Worm (Caenorhabditis elegans) whole organism, midembryonic: ENCODE data around the gene E04F6.4.

Experiments used
- T22C8.4 ChIP-seq: fragments of 200-800 bp; sonication (Bioruptor generic); IDR thresholded peaks from 2 replicates; pipeline ENCODE4 v1.3.6; 2022; ENCODE audit warnings: missing genetic modification characterization, missing compliant biosample characterization
- cog-1 ChIP-seq: sonication (generic microtip); optimal IDR thresholded peaks from 2 replicates; lab custom pipeline; 2016; ENCODE audit warnings: missing genetic modification characterization, missing compliant biosample characterization
- flt-1 ChIP-seq: fragments of 200-800 bp; sonication (Bioruptor generic); IDR thresholded peaks from 2 replicates; pipeline ENCODE4 v1.3.6; 2022; ENCODE audit warnings: missing genetic modification characterization, missing compliant biosample characterization
- klf-2 ChIP-seq: fragments of 200-800 bp; sonication (Bioruptor generic); conservative IDR thresholded peaks from 2 replicates; pipeline ENCODE4 v1.3.6; 2022; ENCODE audit warnings: missing genetic modification reagents, missing genetic modification characterization, missing compliant biosample characterization
- med-1 ChIP-seq: sonication (generic microtip); optimal IDR thresholded peaks from 2 replicates; lab custom pipeline; 2017; ENCODE audit warnings: missing genetic modification characterization, mild to moderate bottlenecking, missing compliant biosample characterization, antibody characterized with exemption, missing genetic modification reagents; ENCODE audit not compliant: insufficient read depth
- ref-1 ChIP-seq: fragments of 200-800 bp; sonication (Bioruptor generic); conservative IDR thresholded peaks from 2 replicates; pipeline ENCODE4 v1.3.6; 2022; ENCODE audit warnings: missing genetic modification reagents, missing genetic modification characterization, missing compliant biosample characterization
- tab-1 ChIP-seq: fragments of 200-800 bp; sonication (Bioruptor generic); IDR thresholded peaks from 2 replicates; pipeline ENCODE4 v1.3.6; 2022; ENCODE audit warnings: missing genetic modification characterization, missing compliant biosample characterization
- ztf-23 ChIP-seq: fragments of 200-800 bp; sonication (Bioruptor generic); IDR thresholded peaks from 2 replicates; pipeline ENCODE4 v1.3.6; 2022; ENCODE audit warnings: missing genetic modification reagents, missing genetic modification characterization, missing compliant biosample characterization
- ztf-29 ChIP-seq: fragments of 200-800 bp; sonication (Bioruptor generic); IDR thresholded peaks from 2 replicates; pipeline ENCODE4 v1.3.6; 2022; ENCODE audit warnings: missing genetic modification reagents, missing genetic modification characterization, missing compliant biosample characterization

The E04F6.4 gene

ce11 chrII:7238791-7239190, 49.6 kb downstream of the E04F6.4 start:
- no peak for TF ChIP-seq med-1 (GFP tag; lab: Kevin White, UChicago)
- TF ChIP-seq ztf-23 (GFP tag; lab: Robert Waterston, UW): no peak
- no peak for TF ChIP-seq ref-1 (GFP tag; lab: Robert Waterston, UW)
- TF ChIP-seq cog-1 (tag; lab: Kevin White, UChicago): no peak
- TF ChIP-seq ztf-29 (GFP tag; lab: Robert Waterston, UW): no peak
- no peak for TF ChIP-seq flt-1 (GFP tag; lab: Robert Waterston, UW)
- no peak for TF ChIP-seq tab-1
- TF ChIP-seq klf-2 (GFP tag; lab: Robert Waterston, UW): no peak
- TF ChIP-seq T22C8.4 (GFP tag; lab: Robert Waterston, UW): no peak

ce11 chrII:7239705-7240104, 50.5 kb downstream of the E04F6.4 start:
- TF ChIP-seq ztf-23 (GFP tag; lab: Robert Waterston, UW) (no peak), flt-1 (GFP tag; lab: Robert Waterston, UW) (no peak), med-1 (GFP tag; lab: Kevin White, UChicago) (no peak), cog-1 (tag; lab: Kevin White, UChicago) (no peak), tab-1 (no peak), klf-2 (GFP tag; lab: Robert Waterston, UW) (no peak), ztf-29 (GFP tag; lab: Robert Waterston, UW) (no peak), T22C8.4 (GFP tag; lab: Robert Waterston, UW) (no peak), ref-1 (GFP tag; lab: Robert Waterston, UW) (no peak)
